Fruit fly (Drosophila melanogaster): Measurements from ENCODE around the gene RpL9.

Gene RpL9

DNA sequence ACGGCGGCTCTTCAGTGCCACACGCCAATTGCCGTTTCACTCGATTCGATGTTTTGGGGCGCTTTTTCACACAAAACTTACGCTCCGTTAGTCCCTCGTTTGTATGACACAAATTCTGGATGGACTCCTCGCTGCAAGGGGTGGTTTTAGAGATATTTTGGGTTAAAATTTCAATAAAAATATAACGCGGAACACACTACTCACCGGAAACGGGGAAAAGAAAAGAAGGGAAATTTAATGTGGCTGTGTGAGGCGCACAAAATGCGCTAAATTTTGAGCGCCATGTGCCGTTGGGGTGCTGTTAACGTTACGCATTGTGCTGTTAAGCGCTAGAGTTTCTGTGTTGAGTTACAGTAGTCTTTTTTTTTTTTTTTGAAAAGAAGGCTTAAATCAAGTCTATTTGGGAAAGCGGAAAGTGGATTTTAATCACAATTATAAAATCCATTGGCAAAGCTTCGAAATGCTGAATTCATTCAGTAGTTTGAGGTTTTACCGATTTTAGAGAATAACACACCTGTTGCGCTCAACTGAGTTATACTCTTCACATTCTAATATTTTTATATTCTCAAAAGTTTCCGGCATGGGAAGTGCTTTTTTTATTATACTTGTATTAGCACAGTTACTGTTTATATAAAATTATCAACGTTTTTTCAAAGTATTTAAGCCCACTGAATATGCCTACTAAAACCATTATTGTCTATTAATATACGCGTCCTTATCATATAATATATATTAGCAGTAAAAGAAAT lies at the start of gene RpL9:
Gene RpL9 (minus strand): TSS at position 265 of the 749 bp plus-strand sequence.
- no peak for TF ChIP-seq Myc (optimal IDR thresholded peaks at IDR 0.05)
- TF ChIP-seq insv (optimal IDR thresholded peaks at IDR 0.05) = no peak
- no peak for TF ChIP-seq h (optimal IDR thresholded peaks at IDR 0.05)
- TF ChIP-seq psq (optimal IDR thresholded peaks at IDR 0.05) = no peak
- no peak for TF ChIP-seq ttk (optimal IDR thresholded peaks at IDR 0.05)
- TF ChIP-seq Sin3A (optimal IDR thresholded peaks at IDR 0.05) = no peak

DNA sequence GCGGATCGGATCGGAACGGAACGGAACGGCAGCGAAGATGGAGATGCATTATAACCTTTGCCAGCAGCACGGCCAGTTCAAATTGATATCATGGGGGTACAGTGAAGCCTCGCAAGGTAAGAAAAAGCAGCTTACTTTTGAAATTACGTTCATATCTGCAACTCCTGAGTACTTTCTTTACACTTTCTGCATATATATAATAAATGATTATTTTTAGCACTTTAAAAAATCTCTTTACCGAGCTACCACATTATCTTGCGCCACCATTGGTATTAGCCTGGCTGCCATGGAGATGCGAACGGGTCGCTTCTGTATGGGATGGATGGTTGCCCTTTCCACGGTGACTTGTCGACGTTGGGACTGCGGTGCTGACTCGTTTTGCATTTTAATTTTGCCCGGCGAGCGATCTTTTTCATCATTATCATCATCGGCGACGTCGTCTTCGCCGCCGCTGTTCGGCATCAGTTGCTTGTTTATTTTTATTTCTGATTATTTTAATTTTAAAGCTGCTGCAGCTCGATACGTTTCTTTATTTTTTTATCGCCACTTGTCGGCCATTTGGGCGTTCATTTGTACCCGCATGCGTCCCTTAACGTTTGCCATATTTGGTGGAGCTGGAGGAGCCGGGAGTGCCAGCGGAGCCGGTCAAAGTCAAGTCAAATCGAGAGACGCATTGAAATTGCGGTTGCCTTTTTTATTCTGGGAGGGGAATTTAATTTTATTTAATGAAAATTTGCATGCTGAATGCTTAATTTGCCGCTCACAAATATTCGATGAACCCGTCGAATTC lies 49.2 kb upstream of the RpL9 start:
- no peak for TF ChIP-seq Sin3A (optimal IDR thresholded peaks at IDR 0.05)
- peak; percentile 29 for TF ChIP-seq insv (optimal IDR thresholded peaks at IDR 0.05)

DNA sequence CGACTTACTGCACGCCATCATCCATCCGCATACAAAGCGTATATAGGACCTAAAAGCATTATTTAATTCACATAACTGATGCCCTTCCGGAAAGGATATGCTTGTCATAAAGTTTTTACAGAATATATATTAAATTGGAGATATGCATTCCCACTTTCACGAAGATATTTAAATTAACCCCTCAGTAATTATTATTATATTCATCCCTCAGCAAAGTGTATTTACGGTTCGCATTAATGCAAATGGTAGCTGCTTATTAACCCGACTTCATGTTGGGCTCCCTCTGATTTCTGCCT lies 48.5 kb upstream of the RpL9 start:
- TF ChIP-seq psq (optimal IDR thresholded peaks at IDR 0.05) (no peak), insv (optimal IDR thresholded peaks at IDR 0.05) (no peak), ttk (optimal IDR thresholded peaks at IDR 0.05) (no peak), h (optimal IDR thresholded peaks at IDR 0.05) (no peak), Myc (optimal IDR thresholded peaks at IDR 0.05) (no peak), Sin3A (optimal IDR thresholded peaks at IDR 0.05) (no peak)

DNA sequence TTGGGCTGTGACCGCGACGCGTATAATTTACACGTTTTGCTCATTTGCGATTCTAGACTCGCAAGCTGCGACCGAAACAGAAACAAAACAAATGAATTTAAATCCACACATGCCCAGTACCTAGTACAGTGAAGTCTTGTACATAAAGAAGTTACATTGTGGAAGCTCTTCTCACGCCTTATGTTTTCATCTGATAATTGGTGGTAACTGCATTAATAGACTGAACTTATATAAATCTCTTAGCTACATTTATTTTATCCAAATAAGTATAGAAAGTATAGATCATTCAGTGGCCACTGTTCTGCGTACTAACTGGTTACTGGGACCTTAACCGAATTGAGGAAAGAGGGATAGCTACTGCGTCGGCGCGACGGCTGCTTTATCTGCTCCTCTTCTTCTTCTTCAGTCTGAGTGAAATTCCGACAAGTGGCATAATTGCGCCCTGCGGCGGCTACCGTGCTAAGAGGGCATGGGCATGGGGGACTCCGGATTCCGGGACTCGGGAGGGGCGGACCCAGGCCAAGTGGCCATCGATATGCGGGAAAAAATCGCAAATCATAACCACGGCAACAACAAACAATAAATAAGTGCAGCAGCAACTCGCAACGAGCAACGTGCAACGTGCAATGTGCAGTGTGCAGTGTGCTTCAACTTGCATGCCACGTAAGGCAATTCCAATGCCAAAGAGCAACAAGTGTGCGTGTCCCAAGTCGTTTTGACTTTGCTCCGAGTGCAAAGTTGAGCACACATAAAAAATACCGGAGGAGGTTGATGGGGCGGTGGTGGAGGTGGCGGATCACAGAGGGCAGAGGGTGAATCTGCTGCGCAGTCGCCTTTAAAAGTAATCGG lies 47.9 kb upstream of the RpL9 start:
- TF ChIP-seq insv (optimal IDR thresholded peaks at IDR 0.05) (no peak), psq (optimal IDR thresholded peaks at IDR 0.05) (no peak), Myc (optimal IDR thresholded peaks at IDR 0.05) (no peak), h (optimal IDR thresholded peaks at IDR 0.05) (no peak), Sin3A (optimal IDR thresholded peaks at IDR 0.05) (no peak)

DNA sequence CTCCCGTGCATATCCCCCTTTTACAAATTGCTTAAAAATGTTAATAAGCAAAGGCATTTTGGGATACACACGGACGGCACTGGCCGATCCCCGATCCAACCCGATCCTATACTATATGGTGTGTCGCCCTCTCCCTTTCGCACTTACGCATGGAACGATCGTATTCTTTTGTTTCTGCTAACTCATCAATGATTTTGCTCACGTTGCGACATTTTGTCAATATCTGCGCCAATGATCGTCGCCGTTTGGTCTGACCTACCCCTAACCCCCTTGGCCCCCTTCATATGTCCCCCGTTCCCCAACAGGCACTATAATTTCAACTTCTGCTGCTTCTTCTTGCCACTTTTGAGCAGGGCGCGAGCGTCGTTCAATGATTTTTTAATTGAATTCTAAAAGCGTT lies 45.7 kb upstream of the RpL9 start:
- TF ChIP-seq Myc (optimal IDR thresholded peaks at IDR 0.05) = no peak
- no peak for TF ChIP-seq ttk (optimal IDR thresholded peaks at IDR 0.05)
- no peak for TF ChIP-seq insv (optimal IDR thresholded peaks at IDR 0.05)
- no peak for TF ChIP-seq psq (optimal IDR thresholded peaks at IDR 0.05)
- TF ChIP-seq Sin3A (optimal IDR thresholded peaks at IDR 0.05) = no peak
- TF ChIP-seq h (optimal IDR thresholded peaks at IDR 0.05) = no peak

DNA sequence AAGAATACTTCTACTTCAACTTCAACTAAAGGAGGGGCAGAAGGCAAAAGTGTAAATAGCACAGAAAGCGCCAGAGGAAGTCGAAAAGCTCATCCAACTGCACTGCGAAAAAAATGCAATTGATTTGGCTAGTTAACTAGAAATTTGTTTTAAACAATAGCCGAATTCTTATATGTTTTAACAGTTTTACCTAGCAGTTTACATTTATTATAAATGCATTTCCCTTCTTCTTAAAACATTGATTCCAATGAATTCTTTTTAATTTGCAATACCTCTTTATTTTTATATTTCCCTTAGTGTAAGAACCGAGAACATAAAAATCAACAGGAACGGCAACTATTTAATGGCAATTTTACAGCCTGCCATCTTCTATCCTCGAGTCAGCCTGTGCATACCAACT lies 44.3 kb upstream of the RpL9 start:
- no peak for TF ChIP-seq Myc (optimal IDR thresholded peaks at IDR 0.05)
- TF ChIP-seq ttk (optimal IDR thresholded peaks at IDR 0.05) = no peak
- no peak for TF ChIP-seq Sin3A (optimal IDR thresholded peaks at IDR 0.05)
- no peak for TF ChIP-seq psq (optimal IDR thresholded peaks at IDR 0.05)
- TF ChIP-seq insv (optimal IDR thresholded peaks at IDR 0.05) = no peak
- no peak for TF ChIP-seq h (optimal IDR thresholded peaks at IDR 0.05)

DNA sequence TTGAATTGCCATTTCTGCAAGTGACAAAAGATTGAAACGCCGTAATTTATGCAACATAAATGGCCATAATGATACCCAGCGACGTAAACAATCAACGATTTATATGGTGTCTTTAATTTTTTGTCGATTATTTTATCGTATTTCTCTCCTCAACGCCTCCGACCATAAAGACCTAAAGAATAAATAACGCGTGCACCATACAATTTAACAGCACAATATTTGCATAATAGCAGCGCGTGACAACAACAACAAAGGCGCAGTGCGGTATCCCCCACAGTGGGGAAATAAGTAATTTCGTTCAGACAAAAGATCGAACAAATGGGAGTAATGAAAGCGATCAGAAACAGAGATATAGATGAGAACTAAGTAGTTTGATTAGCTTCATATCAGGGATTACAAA lies 42.1 kb upstream of the RpL9 start:
- no peak for TF ChIP-seq h (optimal IDR thresholded peaks at IDR 0.05)
- TF ChIP-seq insv (optimal IDR thresholded peaks at IDR 0.05) = no peak
- no peak for TF ChIP-seq psq (optimal IDR thresholded peaks at IDR 0.05)
- no peak for TF ChIP-seq Myc (optimal IDR thresholded peaks at IDR 0.05)
- TF ChIP-seq Sin3A (optimal IDR thresholded peaks at IDR 0.05) = no peak
- no peak for TF ChIP-seq ttk (optimal IDR thresholded peaks at IDR 0.05)

DNA sequence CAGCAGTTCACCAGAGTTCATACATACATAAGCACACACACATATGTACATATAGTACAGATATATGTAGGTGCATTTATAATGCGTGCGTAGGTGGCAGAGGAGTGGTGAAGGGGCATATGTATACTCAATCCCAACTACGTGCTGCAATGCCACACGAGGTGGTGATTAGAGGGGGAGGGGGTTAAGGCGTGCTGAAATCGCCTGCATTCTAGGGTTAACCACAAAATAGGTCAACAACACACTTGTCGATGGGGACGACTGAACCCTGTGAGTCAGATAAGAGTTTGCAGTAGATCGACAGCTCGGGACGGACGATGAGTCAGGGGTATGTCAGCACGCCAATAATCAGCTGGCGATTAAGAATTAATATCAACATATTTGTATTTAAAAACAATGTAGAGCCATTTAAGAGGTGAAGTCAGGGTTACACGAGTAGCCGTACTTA lies 41.5 kb upstream of the RpL9 start:
- TF ChIP-seq ttk (optimal IDR thresholded peaks at IDR 0.05) = no peak
- TF ChIP-seq Sin3A (optimal IDR thresholded peaks at IDR 0.05) = no peak
- TF ChIP-seq insv (optimal IDR thresholded peaks at IDR 0.05) = no peak
- TF ChIP-seq psq (optimal IDR thresholded peaks at IDR 0.05) = no peak
- TF ChIP-seq h (optimal IDR thresholded peaks at IDR 0.05) = no peak
- TF ChIP-seq Myc (optimal IDR thresholded peaks at IDR 0.05) = no peak

DNA sequence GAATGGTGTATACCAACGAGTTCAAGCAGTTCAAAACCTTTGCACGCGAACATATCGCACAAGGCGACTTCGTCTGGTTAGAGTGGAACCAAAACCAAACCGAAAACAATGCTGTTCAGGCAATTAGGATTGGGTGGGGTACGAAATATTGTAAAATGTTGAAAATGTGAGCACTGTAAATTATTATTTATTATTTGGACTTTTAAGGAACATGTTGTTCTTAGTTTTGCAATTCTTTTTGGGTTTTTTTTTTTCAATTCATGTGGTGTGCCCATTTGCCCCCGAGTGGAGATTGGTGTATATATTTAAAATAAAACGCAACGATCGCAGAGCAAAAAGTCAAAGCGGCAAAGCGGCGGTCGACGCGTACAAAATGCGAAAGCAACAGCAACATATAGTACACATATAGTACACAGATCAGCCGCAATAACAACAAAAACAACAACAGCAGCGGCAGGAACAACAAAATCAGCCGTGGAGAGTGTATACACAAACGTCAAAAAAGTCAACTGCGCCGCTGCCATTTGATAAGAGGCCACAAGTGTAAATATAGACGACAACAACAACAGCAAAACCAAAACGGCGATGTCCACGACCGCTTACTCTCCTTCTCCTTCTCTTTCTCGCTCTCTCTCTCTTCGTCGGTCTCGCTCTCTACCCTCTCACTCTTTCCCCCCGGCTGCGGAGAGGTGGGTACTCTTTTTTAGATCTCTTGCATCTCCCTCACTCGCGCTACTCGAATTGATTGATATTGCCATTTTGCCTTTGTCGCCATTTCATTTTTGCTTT lies 40.9 kb upstream of the RpL9 start:
- TF ChIP-seq Myc (optimal IDR thresholded peaks at IDR 0.05) (no peak), h (optimal IDR thresholded peaks at IDR 0.05) (no peak), insv (optimal IDR thresholded peaks at IDR 0.05) (no peak), psq (optimal IDR thresholded peaks at IDR 0.05) (no peak), ttk (optimal IDR thresholded peaks at IDR 0.05) (no peak), Sin3A (optimal IDR thresholded peaks at IDR 0.05) (no peak)

DNA sequence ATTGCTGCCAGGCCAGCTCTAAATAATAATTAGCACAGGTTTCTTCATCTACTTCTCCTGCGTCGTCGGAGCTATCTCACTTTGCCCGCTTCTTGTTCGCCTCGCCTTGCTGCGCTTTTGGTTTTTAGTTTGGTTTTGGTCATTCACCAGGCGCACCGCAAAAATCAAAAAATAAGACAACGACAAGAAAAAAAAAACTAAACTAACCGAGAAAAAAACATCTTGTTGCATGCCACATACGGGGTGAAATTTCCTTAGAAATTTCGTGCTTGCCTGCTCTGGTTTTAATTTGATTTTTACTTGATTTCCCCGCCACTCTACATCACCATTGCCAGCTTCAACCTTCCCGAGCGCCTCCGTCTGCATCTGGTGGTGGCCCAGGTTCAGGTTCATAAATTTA lies 37.8 kb upstream of the RpL9 start:
- TF ChIP-seq insv (optimal IDR thresholded peaks at IDR 0.05) = no peak
- TF ChIP-seq Sin3A (optimal IDR thresholded peaks at IDR 0.05) = no peak

DNA sequence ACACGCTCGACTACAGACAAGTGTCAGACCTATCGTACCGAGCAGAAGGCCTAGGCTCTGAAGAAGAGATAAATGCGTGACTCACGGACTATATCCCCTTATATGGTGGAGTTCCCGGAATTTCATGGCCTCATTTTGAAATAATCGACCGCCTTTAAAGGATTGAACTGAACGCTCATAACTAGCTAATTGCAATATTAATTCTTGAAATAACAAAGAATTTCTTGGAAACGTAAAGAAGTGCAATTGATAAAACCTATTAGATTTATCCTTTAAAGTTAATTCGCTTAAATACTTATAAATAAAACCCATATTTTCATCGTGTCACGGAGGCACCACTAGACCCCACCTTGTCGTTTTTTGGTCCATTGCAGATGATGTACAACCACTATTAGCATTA lies 37.1 kb upstream of the RpL9 start:
- TF ChIP-seq psq (optimal IDR thresholded peaks at IDR 0.05) = no peak
- TF ChIP-seq insv (optimal IDR thresholded peaks at IDR 0.05) = no peak
- TF ChIP-seq Myc (optimal IDR thresholded peaks at IDR 0.05) = no peak
- TF ChIP-seq Sin3A (optimal IDR thresholded peaks at IDR 0.05) = no peak
- TF ChIP-seq ttk (optimal IDR thresholded peaks at IDR 0.05) = no peak
- no peak for TF ChIP-seq h (optimal IDR thresholded peaks at IDR 0.05)

All from Kc167 (cell line).